Worm (Caenorhabditis elegans) whole organism, L1 larva: ENCODE results near the gene srgp-1.
A peak's percentile ranks its signal among the peaks of the same experiment; 100 is the strongest.

Experiments
- C04F5.9 ChIP-seq: sonication (generic microtip); optimal IDR thresholded peaks from 2 replicates; lab custom pipeline; 2016; ENCODE audit warnings: missing genetic modification characterization, missing compliant biosample characterization
- C16A3.4 ChIP-seq: fragments of 150-350 bp; optimal IDR thresholded peaks from 2 replicates; lab custom pipeline; 2014; ENCODE audit warnings: missing biosample characterization, missing genetic modification characterization
- F16B12.6 ChIP-seq: fragments of 150-350 bp; optimal IDR thresholded peaks from 2 replicates; lab custom pipeline; 2014; ENCODE audit warnings: missing biosample characterization, missing genetic modification characterization
- Y116A8C.19 ChIP-seq: sonication (generic microtip); optimal IDR thresholded peaks from 2 replicates; lab custom pipeline; 2016; ENCODE audit warnings: missing compliant biosample characterization, missing genetic modification characterization, borderline replicate concordance
- alr-1 ChIP-seq: fragments of 200-800 bp; sonication (Bioruptor generic); optimal IDR thresholded peaks from 2 replicates; lab custom pipeline; 2018; ENCODE audit warnings: borderline replicate concordance, mild to moderate bottlenecking, missing genetic modification characterization, missing compliant biosample characterization
- aly-2 ChIP-seq: fragments of 150-350 bp; optimal IDR thresholded peaks from 2 replicates; lab custom pipeline; 2014; ENCODE audit warnings: missing biosample characterization, missing genetic modification characterization
- ama-1 ChIP-seq: fragments of 150-350 bp; optimal IDR thresholded peaks from 2 replicates; lab custom pipeline; 2014
- blmp-1 ChIP-seq: fragments of 150-350 bp; optimal IDR thresholded peaks from 2 replicates; lab custom pipeline; 2014; ENCODE audit warnings: missing biosample characterization, missing genetic modification characterization
- ceh-63 ChIP-seq: fragments of 200-800 bp; sonication (Bioruptor generic); optimal IDR thresholded peaks from 2 replicates; lab custom pipeline; 2018; ENCODE audit warnings: mild to moderate bottlenecking, missing genetic modification characterization, missing compliant biosample characterization
- ceh-8 ChIP-seq: fragments of 200-800 bp; sonication (Bioruptor generic); optimal IDR thresholded peaks from 2 replicates; lab custom pipeline; 2018; ENCODE audit warnings: mild to moderate bottlenecking, missing genetic modification characterization, moderate library complexity, missing compliant biosample characterization
- ceh-82 ChIP-seq, 3 experiments: fragments of 150-350 bp in 1 of 3; sonication (generic microtip) in 2 of 3; optimal IDR thresholded peaks; 2 replicates each; lab custom pipeline; 2014 to 2017; ENCODE audit warnings: missing biosample characterization in 3 of 3, missing genetic modification characterization in 3 of 3
- ceh-88 ChIP-seq: fragments of 200-800 bp; sonication (Bioruptor generic); IDR thresholded peaks from 2 replicates; pipeline ENCODE4 v1.3.6; 2022; ENCODE audit warnings: missing genetic modification characterization, missing compliant biosample characterization
- ceh-90 ChIP-seq: sonication (generic microtip); optimal IDR thresholded peaks from 2 replicates; lab custom pipeline; 2016; ENCODE audit warnings: missing genetic modification characterization, missing compliant biosample characterization
- ces-1 ChIP-seq: fragments of 150-350 bp; optimal IDR thresholded peaks from 2 replicates; lab custom pipeline; 2014; ENCODE audit warnings: missing biosample characterization, missing genetic modification reagents, missing genetic modification characterization
- dpl-1 ChIP-seq, 3 experiments: fragments of 150-350 bp in 2 of 3; sonication (generic microtip) in 1 of 3; optimal IDR thresholded peaks; 2 replicates each; lab custom pipeline; 2014 to 2017; ENCODE audit warnings: missing biosample characterization in 3 of 3, missing genetic modification characterization in 3 of 3, missing genetic modification reagents in 3 of 3
- dsc-1 ChIP-seq: sonication (generic microtip); optimal IDR thresholded peaks from 2 replicates; lab custom pipeline; 2016; ENCODE audit warnings: mild to moderate bottlenecking, missing genetic modification characterization, missing compliant biosample characterization
- efl-1 ChIP-seq, 4 experiments: fragments of 150-350 bp; optimal IDR thresholded peaks in 3 of 4; peaks in 1 of 4; 1 replicate in 1 of 4; 2 replicates in 3 of 4; lab custom pipeline; 2014; ENCODE audit warnings: missing biosample characterization in 2 of 4, missing genetic modification characterization in 2 of 4, missing genetic modification reagents in 2 of 4
- egl-13 ChIP-seq: sonication (generic microtip); optimal IDR thresholded peaks from 2 replicates; lab custom pipeline; 2016; ENCODE audit warnings: missing genotype, missing genetic modification reagents, missing genetic modification characterization, missing compliant biosample characterization
- egl-27 ChIP-seq, 2 experiments: fragments of 150-350 bp in 1 of 2; sonication (generic microtip); optimal IDR thresholded peaks; 3 replicates each; lab custom pipeline; 2017 to 2018; ENCODE audit warnings: missing biosample characterization in 2 of 2, missing genetic modification characterization in 2 of 2, missing genetic modification reagents in 2 of 2
- elt-2 ChIP-seq: sonication (generic microtip); optimal IDR thresholded peaks from 2 replicates; lab custom pipeline; 2016; ENCODE audit warnings: missing genetic modification characterization, mild to moderate bottlenecking, inconsistent platforms, missing compliant biosample characterization, missing genetic modification reagents
- elt-3 ChIP-seq, 6 experiments: fragments of 150-350 bp in 1 of 6; sonication (generic microtip); optimal IDR thresholded peaks; 2 replicates each; lab custom pipeline; 2017 to 2018; ENCODE audit warnings: missing biosample characterization in 6 of 6, missing genetic modification characterization in 6 of 6, inconsistent platforms in 1 of 6
- grh-1 ChIP-seq: fragments of 200-800 bp; sonication (Bioruptor generic); IDR thresholded peaks from 2 replicates; pipeline ENCODE4 v1.3.6; 2022; ENCODE audit warnings: missing genetic modification reagents, missing genetic modification characterization, missing compliant biosample characterization
- hpl-2 ChIP-seq: fragments of 150-350 bp; optimal IDR thresholded peaks from 2 replicates; lab custom pipeline; 2014; ENCODE audit warnings: missing biosample characterization, missing genetic modification reagents, missing genetic modification characterization
- isw-1 ChIP-seq: fragments of 200-800 bp; sonication (Bioruptor generic); IDR thresholded peaks from 2 replicates; pipeline ENCODE4 v1.3.6; 2022; ENCODE audit warnings: missing genetic modification characterization, missing compliant biosample characterization
- jun-1 ChIP-seq: fragments of 150-350 bp; optimal IDR thresholded peaks from 2 replicates; lab custom pipeline; 2014; ENCODE audit warnings: missing biosample characterization, missing genetic modification reagents, missing genetic modification characterization
- lin-13 ChIP-seq: fragments of 150-350 bp; optimal IDR thresholded peaks from 2 replicates; lab custom pipeline; 2014; ENCODE audit warnings: missing biosample characterization, missing genetic modification reagents, missing genetic modification characterization
- lin-35 ChIP-seq, 2 experiments: fragments of 150-350 bp; optimal IDR thresholded peaks; 2 replicates each; lab custom pipeline; 2014; ENCODE audit warnings: missing biosample characterization in 2 of 2, missing genetic modification characterization in 2 of 2, missing genetic modification reagents in 2 of 2
- lir-3 ChIP-seq: sonication (generic microtip); optimal IDR thresholded peaks from 2 replicates; lab custom pipeline; 2016; ENCODE audit warnings: mild to moderate bottlenecking, missing genetic modification characterization, moderate library complexity, missing compliant biosample characterization; ENCODE audit not compliant: poor library complexity
- lsy-2 ChIP-seq, 2 experiments: fragments of 150-350 bp; optimal IDR thresholded peaks; 2 replicates each; lab custom pipeline; 2014; ENCODE audit warnings: missing biosample characterization in 2 of 2, missing genetic modification characterization in 2 of 2
- mdl-1 ChIP-seq, 2 experiments: fragments of 150-350 bp; optimal IDR thresholded peaks; 2 replicates each; lab custom pipeline; 2014 to 2017; ENCODE audit warnings: missing biosample characterization in 2 of 2, missing genetic modification characterization in 2 of 2, inconsistent platforms in 1 of 2
- mef-2 ChIP-seq: fragments of 150-350 bp; optimal IDR thresholded peaks from 2 replicates; lab custom pipeline; 2014; ENCODE audit warnings: missing biosample characterization, missing genetic modification characterization
- mep-1 ChIP-seq: fragments of 150-350 bp; optimal IDR thresholded peaks from 2 replicates; lab custom pipeline; 2014; ENCODE audit warnings: missing biosample characterization, missing genetic modification characterization
- nhr-19 ChIP-seq: fragments of 200-800 bp; sonication (Bioruptor generic); conservative IDR thresholded peaks from 2 replicates; pipeline ENCODE4 v1.3.6; 2022; ENCODE audit warnings: missing genetic modification characterization, missing compliant biosample characterization
- nhr-20 ChIP-seq: sonication (generic microtip); optimal IDR thresholded peaks from 2 replicates; lab custom pipeline; 2016; ENCODE audit warnings: mild to moderate bottlenecking, missing genetic modification characterization, missing compliant biosample characterization
- nhr-28 ChIP-seq: fragments of 150-350 bp; optimal IDR thresholded peaks from 2 replicates; lab custom pipeline; 2014; ENCODE audit warnings: missing biosample characterization, missing genetic modification characterization
- nhr-47 ChIP-seq: sonication (generic microtip); optimal IDR thresholded peaks from 2 replicates; lab custom pipeline; 2016; ENCODE audit warnings: mild to moderate bottlenecking, missing genetic modification characterization, moderate library complexity, missing compliant biosample characterization
- nhr-71 ChIP-seq: sonication (generic microtip); optimal IDR thresholded peaks from 2 replicates; lab custom pipeline; 2016; ENCODE audit warnings: mild to moderate bottlenecking, missing genetic modification characterization, moderate library complexity, missing compliant biosample characterization
- nhr-77 ChIP-seq: fragments of 150-350 bp; optimal IDR thresholded peaks from 2 replicates; lab custom pipeline; 2014; ENCODE audit warnings: missing biosample characterization, missing genetic modification characterization
- nhr-85 ChIP-seq: sonication (generic microtip); peaks from one replicate; lab custom pipeline; 2016; ENCODE audit warnings: missing genetic modification characterization, inconsistent platforms, missing compliant biosample characterization
- nhr-90 ChIP-seq: sonication (generic microtip); optimal IDR thresholded peaks from 2 replicates; lab custom pipeline; 2016; ENCODE audit warnings: mild to moderate bottlenecking, missing genetic modification characterization, missing compliant biosample characterization; ENCODE audit not compliant: poor library complexity
- pax-3 ChIP-seq: fragments of 200-800 bp; sonication (Bioruptor generic); optimal IDR thresholded peaks from 2 replicates; lab custom pipeline; 2018; ENCODE audit warnings: mild to moderate bottlenecking, missing genetic modification characterization, moderate library complexity, missing compliant biosample characterization
- rnt-1 ChIP-seq: sonication (generic microtip); optimal IDR thresholded peaks from 2 replicates; lab custom pipeline; 2016; ENCODE audit warnings: mild to moderate bottlenecking, missing genetic modification characterization, moderate library complexity, missing compliant biosample characterization
- skn-1 ChIP-seq: fragments of 150-350 bp; optimal IDR thresholded peaks from 2 replicates; lab custom pipeline; 2014; ENCODE audit warnings: missing biosample characterization, missing genetic modification characterization
- snpc-4 ChIP-seq: fragments of 150-350 bp; optimal IDR thresholded peaks from 2 replicates; lab custom pipeline; 2014; ENCODE audit warnings: missing biosample characterization, missing genetic modification characterization
- sox-4 ChIP-seq: sonication (generic microtip); optimal IDR thresholded peaks from 2 replicates; lab custom pipeline; 2016; ENCODE audit warnings: missing genetic modification characterization, missing compliant biosample characterization
- sup-37 ChIP-seq: fragments of 200-800 bp; sonication (Bioruptor generic); optimal IDR thresholded peaks from 2 replicates; lab custom pipeline; 2018; ENCODE audit warnings: mild to moderate bottlenecking, missing genetic modification characterization, missing compliant biosample characterization
- unc-86 ChIP-seq: sonication (generic microtip); optimal IDR thresholded peaks from 2 replicates; lab custom pipeline; 2016; ENCODE audit warnings: missing genetic modification characterization, missing compliant biosample characterization
- ztf-11 ChIP-seq, 2 experiments: sonication (generic microtip); optimal IDR thresholded peaks; 2 replicates each; lab custom pipeline; 2016 to 2017; ENCODE audit warnings: missing genetic modification characterization in 2 of 2, missing biosample characterization in 1 of 2, missing compliant biosample characterization in 1 of 2

The srgp-1 gene

ce11 chrIV:11523685-11524084 lies 46.6 kb upstream of the srgp-1 start:
- TF ChIP-seq rnt-1 (tag; lab: Kevin White, UChicago) (no peak), efl-1 (optimal IDR thresholded peaks at IDR 0.05; lab: Kevin White, UChicago) (no peak), efl-1 (GFP tag; optimal IDR thresholded peaks at IDR 0.05 in 1 of 2; lab: Kevin White, UChicago) (peak in 1 of 2 experiments; percentile 45), lin-35 (GFP tag; optimal IDR thresholded peaks at IDR 0.05; lab: Kevin White, UChicago) (peak in 1 of 2 experiments; percentile 7), nhr-20 (tag; lab: Kevin White, UChicago) (no peak), nhr-85 (tag; lab: Kevin White, UChicago) (peak; percentile 46), nhr-71 (tag; lab: Kevin White, UChicago) (no peak), sox-4 (tag; lab: Kevin White, UChicago) (no peak), alr-1 (no peak), skn-1 (no peak), nhr-77 (tag; lab: Kevin White, UChicago) (no peak), hpl-2 (no peak), lsy-2 (tag; optimal IDR thresholded peaks at IDR 0.05; lab: Kevin White, UChicago) (no peak), ceh-82 (tag; optimal IDR thresholded peaks at IDR 0.05; lab: Kevin White, UChicago) (no peak), Y116A8C.19 (no peak), blmp-1 (tag; lab: Kevin White, UChicago) (peak; percentile 7)

ce11 chrIV:11524241-11524692 lies 46.0 kb upstream of the srgp-1 start, which contains the start of gene mep-1:
Gene mep-1 (plus strand): TSS chrIV:11524642.
- peak; percentile 59 to 74 for TF ChIP-seq lsy-2 (tag; optimal IDR thresholded peaks at IDR 0.05; lab: Kevin White, UChicago)
- no peak for TF ChIP-seq jun-1
- peak; percentile 8 for TF ChIP-seq aly-2 (tag; lab: Kevin White, UChicago)
- TF ChIP-seq ama-1: peak; percentile 20
- peak; percentile 66 for TF ChIP-seq skn-1
- no peak for TF ChIP-seq elt-2 (tag; lab: Kevin White, UChicago)
- TF ChIP-seq nhr-19 (GFP tag; lab: Robert Waterston, UW): peak; percentile 61
- peak; percentile 11 for TF ChIP-seq C04F5.9 (tag; lab: Kevin White, UChicago)
- peak; percentile 38; the same call in 1 of the 2 replicates for TF ChIP-seq isw-1 (GFP tag; lab: Robert Waterston, UW)
- peak; percentile 59 to 69 (median 68) for TF ChIP-seq dpl-1 (GFP tag; optimal IDR thresholded peaks at IDR 0.05; lab: Kevin White, UChicago)
- peak; percentile 42 for TF ChIP-seq F16B12.6 (tag; lab: Kevin White, UChicago)
- peak; percentile 34 for TF ChIP-seq snpc-4 (tag; lab: Kevin White, UChicago)
- no peak for TF ChIP-seq grh-1 (GFP tag; lab: Robert Waterston, UW)
- TF ChIP-seq nhr-20 (tag; lab: Kevin White, UChicago): peak; percentile 54
- TF ChIP-seq mef-2 (tag; lab: Kevin White, UChicago): peak; percentile 20
- peak; percentile 95 for TF ChIP-seq lir-3 (tag; lab: Kevin White, UChicago)
- TF ChIP-seq ces-1: no peak
- TF ChIP-seq nhr-90 (tag; lab: Kevin White, UChicago): peak; percentile 30
- TF ChIP-seq nhr-85 (tag; lab: Kevin White, UChicago): no peak
- no peak for TF ChIP-seq blmp-1 (tag; lab: Kevin White, UChicago)
- TF ChIP-seq mdl-1 (tag; optimal IDR thresholded peaks at IDR 0.05; lab: Kevin White, UChicago): peak in 1 of 2 experiments; percentile 32
- TF ChIP-seq egl-13 (tag; lab: Kevin White, UChicago): peak; percentile 49
- peak; percentile 52 for TF ChIP-seq unc-86
- TF ChIP-seq nhr-47 (tag; lab: Kevin White, UChicago): peak; percentile 63
- no peak for TF ChIP-seq ceh-90
- TF ChIP-seq elt-3 (tag; optimal IDR thresholded peaks at IDR 0.05; lab: Kevin White, UChicago): no peak
- TF ChIP-seq C16A3.4 (tag; lab: Kevin White, UChicago): peak; percentile 42
- TF ChIP-seq nhr-77 (tag; lab: Kevin White, UChicago): peak; percentile 49
- no peak for TF ChIP-seq egl-27 (tag; optimal IDR thresholded peaks at IDR 0.05; lab: Kevin White, UChicago)
- no peak for TF ChIP-seq Y116A8C.19
- TF ChIP-seq rnt-1 (tag; lab: Kevin White, UChicago): peak; percentile 87
- no peak for TF ChIP-seq ceh-63 (GFP tag; lab: Kevin White, UChicago)
- TF ChIP-seq ztf-11 (tag; optimal IDR thresholded peaks at IDR 0.05; lab: Kevin White, UChicago): peak in 1 of 2 experiments; percentile 49
- TF ChIP-seq nhr-28 (tag; lab: Kevin White, UChicago): no peak
- TF ChIP-seq sup-37 (GFP tag; lab: Kevin White, UChicago): no peak
- TF ChIP-seq lin-13 (GFP tag; lab: Kevin White, UChicago): peak; percentile 77
- peak; percentile 65 for TF ChIP-seq mep-1 (tag; lab: Kevin White, UChicago)
- no peak for TF ChIP-seq ceh-88 (GFP tag; lab: Robert Waterston, UW)
- TF ChIP-seq ceh-8 (GFP tag; lab: Kevin White, UChicago): no peak
- TF ChIP-seq ceh-82 (tag; optimal IDR thresholded peaks at IDR 0.05; lab: Kevin White, UChicago): peak; percentile 14 to 77 (median 57)
- TF ChIP-seq pax-3: no peak
- TF ChIP-seq dsc-1 (tag; lab: Kevin White, UChicago): peak; percentile 47
- TF ChIP-seq lin-35 (GFP tag; optimal IDR thresholded peaks at IDR 0.05; lab: Kevin White, UChicago): peak; percentile 51 to 76
